ENCODE assay signal across 5 fruit fly cellular contexts in the genomic region with DNA sequence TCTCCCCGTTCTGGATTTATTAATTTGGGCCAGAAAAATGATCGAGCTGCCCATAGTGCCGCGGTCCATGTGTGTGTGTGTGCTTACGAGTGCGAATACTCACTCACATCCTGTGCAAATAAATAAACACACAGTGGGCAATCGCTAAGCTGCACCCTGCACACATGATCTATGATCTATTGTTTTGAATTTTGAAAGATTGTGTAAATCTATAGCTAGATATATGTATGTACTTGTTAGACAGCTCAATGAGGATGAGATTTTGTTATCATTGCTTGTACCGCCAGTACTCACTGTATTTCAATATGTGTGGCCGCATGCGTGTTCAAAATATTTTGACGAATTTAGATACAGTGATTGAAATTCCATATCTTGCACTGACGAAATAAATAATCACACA.
TF ChIP-seq lines count a peak whose summit lies in the region.

No protein-coding gene starts in this region.

TF ChIP-seq in whole organism, adult, 20 proteins besides CTCF, POLR2A, EP300 and RAD21 (continued from another document):
- TF ChIP-seq CG14711 (tag; optimal IDR thresholded peaks at IDR 0.05; lab: Kevin White, UChicago), result peak; percentile 85
- no peak for TF ChIP-seq cnc (optimal IDR thresholded peaks at IDR 0.05; lab: Kevin White, UChicago)
- peak; percentile 22 for TF ChIP-seq CG1620 (GFP tag; optimal IDR thresholded peaks at IDR 0.05; lab: Kevin White, UChicago)

TF ChIP-seq in whole organism, embryonic, 481 proteins besides CTCF, POLR2A, EP300 and RAD21 (continued from another document and continues in another):
- TF ChIP-seq zfh1 (GFP tag; IDR thresholded peaks at IDR 0.05; lab: Robert Waterston, UW) (peak; percentile 33; the same call in 1 of the 3 replicates), CG31224 (GFP tag; IDR thresholded peaks at IDR 0.05; lab: Robert Waterston, UW) (peak; percentile 65), disco-r (GFP tag; optimal IDR thresholded peaks at IDR 0.05; lab: Kevin White, UChicago) (no peak), Vsx1 (GFP tag; optimal IDR thresholded peaks at IDR 0.05; lab: Kevin White, UChicago) (no peak), CG2120 (GFP tag; optimal IDR thresholded peaks at IDR 0.05; lab: Kevin White, UChicago) (peak; percentile 86), Myb (GFP tag; optimal IDR thresholded peaks at IDR 0.05; lab: Kevin White, UChicago) (peak; percentile 28), az2 (GFP tag; optimal IDR thresholded peaks at IDR 0.05; lab: Kevin White, UChicago) (peak; percentile 24), Pdp1 (GFP tag; optimal IDR thresholded peaks at IDR 0.05; lab: Kevin White, UChicago) (peak; percentile 12 to 36), NfI (GFP tag; optimal IDR thresholded peaks at IDR 0.05; lab: Kevin White, UChicago) (peak; percentile 73), CG4707 (GFP tag; optimal IDR thresholded peaks at IDR 0.05; lab: Kevin White, UChicago) (peak; percentile 37), CG10274 (GFP tag; optimal IDR thresholded peaks at IDR 0.05; lab: Kevin White, UChicago) (peak; percentile 27), tgo (GFP tag; IDR thresholded peaks at IDR 0.05; lab: Robert Waterston, UW) (peak; percentile 41; the same call in 2 of the 3 replicates), Fer1 (GFP tag; optimal IDR thresholded peaks at IDR 0.05; lab: Kevin White, UChicago) (peak; percentile 39), CG10366 (GFP tag; IDR thresholded peaks at IDR 0.05; lab: Robert Waterston, UW) (peak; percentile 43), CG10209 (GFP tag; optimal IDR thresholded peaks at IDR 0.05; lab: Kevin White, UChicago) (peak; percentile 40), Dip3 (GFP tag; optimal IDR thresholded peaks at IDR 0.05; lab: Kevin White, UChicago) (peak; percentile 66), vfl (GFP tag; optimal IDR thresholded peaks at IDR 0.05; lab: Kevin White, UChicago) (peak; percentile 28), CG6689 (GFP tag; IDR thresholded peaks at IDR 0.05; lab: Robert Waterston, UW) (peak; percentile 42; the same call in 1 of the 2 replicates), CG33213 (GFP tag; optimal IDR thresholded peaks at IDR 0.05; lab: Kevin White, UChicago) (peak; percentile 7), CG7357 (GFP tag; IDR thresholded peaks at IDR 0.05; lab: Robert Waterston, UW) (peak; percentile 56; the same call in 2 of the 3 replicates), HLH3B (GFP tag; IDR thresholded peaks at IDR 0.05; lab: Robert Waterston, UW) (peak; percentile 29; the same call in 1 of the 2 replicates), Chrac-16 (GFP tag; optimal IDR thresholded peaks at IDR 0.05; lab: Kevin White, UChicago) (peak; percentile 48), scrt (GFP tag; optimal IDR thresholded peaks at IDR 0.05; lab: Kevin White, UChicago) (peak; percentile 49), Ada2b (GFP tag; IDR thresholded peaks at IDR 0.05; lab: Robert Waterston, UW) (peak; percentile 62), grau (tag; optimal IDR thresholded peaks at IDR 0.05; lab: Kevin White, UChicago) (peak; percentile 90), CG2889 (GFP tag; IDR thresholded peaks at IDR 0.05; lab: Robert Waterston, UW) (peak; percentile 52; the same call in 1 of the 3 replicates), CG17912 (GFP tag; optimal IDR thresholded peaks at IDR 0.05; lab: Kevin White, UChicago) (no peak), maf-S (GFP tag; optimal IDR thresholded peaks at IDR 0.05; lab: Kevin White, UChicago) (no peak), CG11696 (GFP tag; IDR thresholded peaks at IDR 0.05; lab: Robert Waterston, UW) (peak; percentile 52; the same call in 1 of the 2 replicates)

TF ChIP-seq in whole organism, prepupa, 60 proteins besides CTCF, POLR2A, EP300 and RAD21 (continued from another document and continues in another):
- TF ChIP-seq spab (GFP tag; optimal IDR thresholded peaks at IDR 0.05; lab: Kevin White, UChicago) (peak; percentile 81), CG34406 (GFP tag; optimal IDR thresholded peaks at IDR 0.05; lab: Kevin White, UChicago) (peak; percentile 74), svp (GFP tag; lab: Kevin White, UChicago) (peak; percentile 90), Eip78C (GFP tag; lab: Kevin White, UChicago) (peak; percentile 97), dac (GFP tag; optimal IDR thresholded peaks at IDR 0.05; lab: Kevin White, UChicago) (peak; percentile 85), Hr4 (GFP tag; optimal IDR thresholded peaks at IDR 0.05; lab: Kevin White, UChicago) (peak; percentile 90), Ets21C (GFP tag; optimal IDR thresholded peaks at IDR 0.05; lab: Kevin White, UChicago) (peak; percentile 85), esn (GFP tag; optimal IDR thresholded peaks at IDR 0.05; lab: Kevin White, UChicago) (peak; percentile 84), CG3032 (tag; optimal IDR thresholded peaks at IDR 0.05; lab: Kevin White, UChicago) (peak; percentile 88), acj6 (GFP tag; optimal IDR thresholded peaks at IDR 0.05; lab: Kevin White, UChicago) (peak; percentile 87), OdsH (GFP tag; optimal IDR thresholded peaks at IDR 0.05; lab: Kevin White, UChicago) (peak; percentile 89), Sox14 (GFP tag; optimal IDR thresholded peaks at IDR 0.05; lab: Kevin White, UChicago) (peak; percentile 81), achi (GFP tag; optimal IDR thresholded peaks at IDR 0.05; lab: Kevin White, UChicago) (peak; percentile 82), CG11902 (GFP tag; optimal IDR thresholded peaks at IDR 0.05; lab: Kevin White, UChicago) (peak; percentile 79), CG3919 (GFP tag; optimal IDR thresholded peaks at IDR 0.05; lab: Kevin White, UChicago) (peak; percentile 86), Met (GFP tag; optimal IDR thresholded peaks at IDR 0.05; lab: Kevin White, UChicago) (peak; percentile 79), fd59A (GFP tag; optimal IDR thresholded peaks at IDR 0.05; lab: Kevin White, UChicago) (peak; percentile 83), fd85E (GFP tag; optimal IDR thresholded peaks at IDR 0.05; lab: Kevin White, UChicago) (no peak), CG10669 (GFP tag; optimal IDR thresholded peaks at IDR 0.05; lab: Kevin White, UChicago) (peak; percentile 90), Sox102F (GFP tag; optimal IDR thresholded peaks at IDR 0.05; lab: Kevin White, UChicago) (peak; percentile 81), Gug (GFP tag; IDR thresholded peaks at IDR 0.05; lab: Robert Waterston, UW) (peak; percentile 89), Hr38 (GFP tag; optimal IDR thresholded peaks at IDR 0.05; lab: Kevin White, UChicago) (peak; percentile 67), Eip93F (GFP tag; optimal IDR thresholded peaks at IDR 0.05; lab: Kevin White, UChicago) (no peak), CG4318 (GFP tag; optimal IDR thresholded peaks at IDR 0.05; lab: Kevin White, UChicago) (no peak), CG8632 (GFP tag; optimal IDR thresholded peaks at IDR 0.05; lab: Kevin White, UChicago) (peak; percentile 75), salr (GFP tag; optimal IDR thresholded peaks at IDR 0.05; lab: Kevin White, UChicago) (peak; percentile 61 to 83), CG16779 (tag; optimal IDR thresholded peaks at IDR 0.05; lab: Kevin White, UChicago) (peak; percentile 78), CG6854 (GFP tag; optimal IDR thresholded peaks at IDR 0.05; lab: Kevin White, UChicago) (no peak), eg (GFP tag; IDR thresholded peaks at IDR 0.05; lab: Robert Waterston, UW) (peak; percentile 95), cyc (GFP tag; optimal IDR thresholded peaks at IDR 0.05; lab: Kevin White, UChicago) (peak; percentile 87), CG1621 (tag; optimal IDR thresholded peaks at IDR 0.05; lab: Kevin White, UChicago) (peak; percentile 86), CG6792 (GFP tag; optimal IDR thresholded peaks at IDR 0.05; lab: Kevin White, UChicago) (peak; percentile 83), Eip75B (GFP tag; optimal IDR thresholded peaks at IDR 0.05; lab: Kevin White, UChicago) (peak; percentile 83)

TF ChIP-seq in whole organism, pupa, 21 proteins besides CTCF, POLR2A, EP300 and RAD21 (continued from another document):
- TF ChIP-seq Pif1B (GFP tag; optimal IDR thresholded peaks at IDR 0.05; lab: Kevin White, UChicago), result peak; percentile 82
TF ChIP-seq in whole organism, pupa: peak in this region for 18.

TF ChIP-seq in whole organism, wandering third instar larva, 38 proteins besides CTCF, POLR2A, EP300 and RAD21 (continued from another document):
- TF ChIP-seq Dif (GFP tag; optimal IDR thresholded peaks at IDR 0.05; lab: Kevin White, UChicago; ENCODE audit: partially characterized antibody) (no peak), ey (GFP tag; optimal IDR thresholded peaks at IDR 0.05; lab: Kevin White, UChicago) (peak; percentile 94), Mio (GFP tag; optimal IDR thresholded peaks at IDR 0.05; lab: Kevin White, UChicago) (peak; percentile 70), CrebA (GFP tag; optimal IDR thresholded peaks at IDR 0.05; lab: Kevin White, UChicago; ENCODE audit: borderline replicate concordance) (no peak), OdsH (GFP tag; optimal IDR thresholded peaks at IDR 0.05; lab: Kevin White, UChicago) (peak; percentile 86), Hnf4 (GFP tag; optimal IDR thresholded peaks at IDR 0.05; lab: Kevin White, UChicago) (peak; percentile 92), brk (GFP tag; optimal IDR thresholded peaks at IDR 0.05; lab: Kevin White, UChicago) (no peak), Dfd (GFP tag; optimal IDR thresholded peaks at IDR 0.05; lab: Kevin White, UChicago) (no peak), dl (GFP tag; optimal IDR thresholded peaks at IDR 0.05; lab: Kevin White, UChicago; ENCODE audit: insufficient read depth in 1 of 2, partially characterized antibody in 2 of 2) (no peak), br (GFP tag; optimal IDR thresholded peaks at IDR 0.05; lab: Kevin White, UChicago) (peak; percentile 89), foxo (GFP tag; optimal IDR thresholded peaks at IDR 0.05; lab: Kevin White, UChicago) (peak; percentile 78 to 91), Abd-B (GFP tag; optimal IDR thresholded peaks at IDR 0.05; lab: Kevin White, UChicago) (no peak), dsf (GFP tag; optimal IDR thresholded peaks at IDR 0.05; lab: Kevin White, UChicago; ENCODE audit: borderline replicate concordance) (peak; percentile 22), woc (GFP tag; optimal IDR thresholded peaks at IDR 0.05; lab: Kevin White, UChicago) (peak; percentile 59), Hr78 (GFP tag; optimal IDR thresholded peaks at IDR 0.05; lab: Kevin White, UChicago) (no peak), GATAd (GFP tag; optimal IDR thresholded peaks at IDR 0.05; lab: Kevin White, UChicago) (no peak), sage (GFP tag; optimal IDR thresholded peaks at IDR 0.05; lab: Kevin White, UChicago) (no peak)
